Worm (Caenorhabditis elegans): ENCODE measurements around the gene C06B3.16.

DNA sequence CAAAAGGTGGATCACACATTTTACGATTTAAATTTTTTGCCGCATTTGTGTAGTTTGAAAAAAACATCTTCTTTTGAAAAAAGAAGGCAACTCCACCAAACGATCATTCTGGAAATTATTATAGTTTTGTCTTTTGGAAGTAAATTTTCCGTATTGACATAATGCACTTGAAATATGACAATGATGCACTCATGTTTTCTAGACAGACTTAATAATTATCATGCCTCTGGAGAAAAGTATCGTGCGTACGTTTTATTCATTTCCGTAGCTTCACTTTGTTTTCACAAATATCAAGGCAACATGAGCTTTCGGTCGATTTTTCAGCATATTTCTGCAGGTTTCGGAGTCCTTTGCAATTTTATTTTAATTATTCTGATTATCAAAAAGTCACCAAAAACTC is 13.0 kb upstream of the C06B3.16 start, which contains the start of gene str-250:
- no peak for TF ChIP-seq aha-1 (tag)
- no peak for TF ChIP-seq lsy-2 (tag; optimal IDR thresholded peaks at IDR 0.05)
- no peak for TF ChIP-seq attf-4 (tag; optimal IDR thresholded peaks at IDR 0.05)
- no peak for TF ChIP-seq unc-130 (GFP tag; optimal IDR thresholded peaks at IDR 0.05)
- TF ChIP-seq vab-7 (GFP tag; IDR thresholded peaks at IDR 0.05) = no peak
- TF ChIP-seq unc-39 (tag; optimal IDR thresholded peaks at IDR 0.05) = no peak
- no peak for TF ChIP-seq nhr-237 (tag; optimal IDR thresholded peaks at IDR 0.05)
- TF ChIP-seq unc-62 (GFP tag; optimal IDR thresholded peaks at IDR 0.05 in 1 of 2) = no peak
- no peak for TF ChIP-seq unc-62 (tag; optimal IDR thresholded peaks at IDR 0.05)
- no peak for TF ChIP-seq ZK546.5 (tag; optimal IDR thresholded peaks at IDR 0.05)
- TF ChIP-seq ztf-11 (tag; optimal IDR thresholded peaks at IDR 0.05) = no peak
- no peak for TF ChIP-seq ceh-82 (tag; optimal IDR thresholded peaks at IDR 0.05)
- no peak for TF ChIP-seq snpc-4 (tag; optimal IDR thresholded peaks at IDR 0.05)
- no peak for TF ChIP-seq F44E2.7 (GFP tag; IDR thresholded peaks at IDR 0.05)
- no peak for TF ChIP-seq zag-1 (tag; optimal IDR thresholded peaks at IDR 0.05)

All from whole organism, L4 larva.